Fruit fly (Drosophila melanogaster): ENCODE measurements around the gene bowl.

The bowl gene

dm6 chr2L:3827406-3828133, 56.1 kb downstream of the bowl start (continued):
- TF ChIP-seq esg (GFP tag; conservative IDR thresholded peaks at IDR 0.05) = 0 out of 2 replicates have a peak, but pooled peaks have one; percentile 29
- peak; percentile 66 for TF ChIP-seq Usf (GFP tag; optimal IDR thresholded peaks at IDR 0.05)
- TF ChIP-seq luna (GFP tag; optimal IDR thresholded peaks at IDR 0.05) = no peak
- peak; percentile 70 for TF ChIP-seq sqz (GFP tag; optimal IDR thresholded peaks at IDR 0.05)
- TF ChIP-seq CG11695 (GFP tag; IDR thresholded peaks at IDR 0.05) = peak; percentile 61; the same call in 2 of the 3 replicates
- TF ChIP-seq CG31388 (GFP tag; optimal IDR thresholded peaks at IDR 0.05) = peak; percentile 10
- no peak for TF ChIP-seq knrl (GFP tag; IDR thresholded peaks at IDR 0.05; ENCODE audit: partially characterized antibody)
- peak; percentile 60 for TF ChIP-seq CG8290 (GFP tag; optimal IDR thresholded peaks at IDR 0.05)
- peak in 1 of 2 experiments; percentile 61 for TF ChIP-seq CG8290 (tag; optimal IDR thresholded peaks at IDR 0.05)
- TF ChIP-seq CG17359 (tag; optimal IDR thresholded peaks at IDR 0.05) = peak; percentile 39
- peak in 1 of 3 experiments; percentile 87 for TF ChIP-seq Stat92E (GFP tag; optimal IDR thresholded peaks at IDR 0.05)
- TF ChIP-seq Chrac-16 (GFP tag; optimal IDR thresholded peaks at IDR 0.05) = peak; percentile 78
- TF ChIP-seq tx (GFP tag; optimal IDR thresholded peaks at IDR 0.05) = no peak
- TF ChIP-seq az2 (GFP tag; optimal IDR thresholded peaks at IDR 0.05) = peak; percentile 74
- TF ChIP-seq Lpt (GFP tag; optimal IDR thresholded peaks at IDR 0.05) = no peak
- peak; percentile 65 for TF ChIP-seq chn (GFP tag; optimal IDR thresholded peaks at IDR 0.05)
- TF ChIP-seq Awh (GFP tag; IDR thresholded peaks at IDR 0.05) = no peak
- TF ChIP-seq CG34376 (GFP tag; optimal IDR thresholded peaks at IDR 0.05) = no peak
- TF ChIP-seq CG4360 (GFP tag; IDR thresholded peaks at IDR 0.05) = peak; percentile 38; the same call in 1 of the 2 replicates
- peak; percentile 46 for TF ChIP-seq Sox102F (GFP tag; optimal IDR thresholded peaks at IDR 0.05)
- no peak for TF ChIP-seq CG13894 (tag; optimal IDR thresholded peaks at IDR 0.05)
- no peak for TF ChIP-seq Oaz (GFP tag; IDR thresholded peaks at IDR 0.05)
- TF ChIP-seq CG18262 (tag; optimal IDR thresholded peaks at IDR 0.05) = peak; percentile 97
- peak; percentile 53; the same call in 1 of the 2 replicates for TF ChIP-seq CG1024 (GFP tag; IDR thresholded peaks at IDR 0.05)
- TF ChIP-seq CG13424 (tag; optimal IDR thresholded peaks at IDR 0.05) = peak; percentile 75
- no peak for TF ChIP-seq CG15514 (GFP tag; optimal IDR thresholded peaks at IDR 0.05)
- TF ChIP-seq sc (optimal IDR thresholded peaks at IDR 0.05) = no peak
- TF ChIP-seq sc (GFP tag; optimal IDR thresholded peaks at IDR 0.05) = peak; percentile 66
- no peak for TF ChIP-seq Hand (GFP tag; optimal IDR thresholded peaks at IDR 0.05)
- peak; percentile 49 for TF ChIP-seq H2.0 (GFP tag; IDR thresholded peaks at IDR 0.05)
- peak; percentile 71 for TF ChIP-seq pum (GFP tag; optimal IDR thresholded peaks at IDR 0.05)
- no peak for TF ChIP-seq peb (GFP tag; IDR thresholded peaks at IDR 0.05)
- no peak for TF ChIP-seq lbe (GFP tag; optimal IDR thresholded peaks at IDR 0.05)
- peak; percentile 98 for TF ChIP-seq dmrt11E (tag; optimal IDR thresholded peaks at IDR 0.05)
- TF ChIP-seq nmo (GFP tag; optimal IDR thresholded peaks at IDR 0.05) = peak; percentile 92
- TF ChIP-seq Adf1 (GFP tag; IDR thresholded peaks at IDR 0.05) = no peak
- no peak for TF ChIP-seq kay (GFP tag; optimal IDR thresholded peaks at IDR 0.05)
- TF ChIP-seq fd102C (GFP tag; optimal IDR thresholded peaks at IDR 0.05) = peak; percentile 93
- peak; percentile 95 for TF ChIP-seq CG10979 (tag; optimal IDR thresholded peaks at IDR 0.05)
- no peak for TF ChIP-seq pan (optimal IDR thresholded peaks at IDR 0.05)
- peak in 1 of 2 experiments; percentile 26 for TF ChIP-seq pan (GFP tag; optimal IDR thresholded peaks at IDR 0.05 in 1 of 2, IDR thresholded peaks at IDR 0.05 in 1 of 2)
- no peak for TF ChIP-seq CG10147 (GFP tag; optimal IDR thresholded peaks at IDR 0.05)
- TF ChIP-seq CTCF (GFP tag; optimal IDR thresholded peaks at IDR 0.05) = no peak
- TF ChIP-seq CG10959 (GFP tag; IDR thresholded peaks at IDR 0.05) = peak; percentile 87
- peak; percentile 77 for TF ChIP-seq CG15601 (tag; optimal IDR thresholded peaks at IDR 0.05)
- TF ChIP-seq CG12942 (GFP tag; optimal IDR thresholded peaks at IDR 0.05) = peak; percentile 43
- peak; percentile 40 for TF ChIP-seq CG17385 (GFP tag; optimal IDR thresholded peaks at IDR 0.05)
- no peak for TF ChIP-seq HHEX (GFP tag; optimal IDR thresholded peaks at IDR 0.05)
- TF ChIP-seq Mad (GFP tag; optimal IDR thresholded peaks at IDR 0.05) = peak; percentile 27
- peak; percentile 46 for TF ChIP-seq Max (GFP tag; optimal IDR thresholded peaks at IDR 0.05)
- TF ChIP-seq btn (GFP tag; optimal IDR thresholded peaks at IDR 0.05) = peak; percentile 26

Data from whole organism, embryonic.